Worm (Caenorhabditis elegans): ENCODE data around the gene F15H10.9.

F15H10.9 gene

ce11 chrV:10453466-10453865 lies 39.0 kb upstream of the F15H10.9 start, which contains the start of gene Y32F6A.5:
TSS of gene Y32F6A.5 (minus strand) at chrV:10453605.
- no peak for TF ChIP-seq ZK546.5 (tag; optimal IDR thresholded peaks at IDR 0.05)
- TF ChIP-seq zag-1 (tag; optimal IDR thresholded peaks at IDR 0.05) = no peak
- TF ChIP-seq ceh-9 (tag; optimal IDR thresholded peaks at IDR 0.05) = no peak
- peak; percentile 32 for TF ChIP-seq nfya-1 (tag; optimal IDR thresholded peaks at IDR 0.05; ENCODE audit: insufficient read depth)
- TF ChIP-seq lin-39 (tag; optimal IDR thresholded peaks at IDR 0.05) = no peak

ce11 chrV:10441135-10442024 lies 26.9 kb upstream of the F15H10.9 start, which contains the start of gene pap-1:
TSS of gene pap-1 (plus strand) at chrV:10441974.
- no peak for TF ChIP-seq elt-1 (tag; optimal IDR thresholded peaks at IDR 0.05)
- no peak for TF ChIP-seq mml-1 (tag; optimal IDR thresholded peaks at IDR 0.05)
- TF ChIP-seq sea-2 (GFP tag; optimal IDR thresholded peaks at IDR 0.05) = no peak
- TF ChIP-seq ztf-11 (tag; optimal IDR thresholded peaks at IDR 0.05) = no peak
- TF ChIP-seq lin-15B (tag; optimal IDR thresholded peaks at IDR 0.05) = peak; percentile 1
- no peak for TF ChIP-seq nhr-67 (tag; optimal IDR thresholded peaks at IDR 0.05)
- no peak for TF ChIP-seq daf-12 (tag; optimal IDR thresholded peaks at IDR 0.05)
- TF ChIP-seq nfya-1 (tag; optimal IDR thresholded peaks at IDR 0.05; ENCODE audit: insufficient read depth) = peak; percentile 49
- peak; percentile 21 for TF ChIP-seq elt-2 (tag; optimal IDR thresholded peaks at IDR 0.05)
- TF ChIP-seq nhr-77 (tag; optimal IDR thresholded peaks at IDR 0.05) = no peak
- peak; percentile 15 for TF ChIP-seq nhr-43 (tag; optimal IDR thresholded peaks at IDR 0.05; ENCODE audit: poor library complexity, severe bottlenecking)
- peak; percentile 76 for TF ChIP-seq ceh-28 (tag; optimal IDR thresholded peaks at IDR 0.05)
- TF ChIP-seq pha-4 (tag; optimal IDR thresholded peaks at IDR 0.05) = peak; percentile 3
- peak; percentile 60 for TF ChIP-seq hmg-11 (tag; optimal IDR thresholded peaks at IDR 0.05)
- TF ChIP-seq snpc-4 (tag; optimal IDR thresholded peaks at IDR 0.05) = no peak

- no peak for TF ChIP-seq ztf-11 (tag; optimal IDR thresholded peaks at IDR 0.05)
- no peak for TF ChIP-seq lin-39 (tag; optimal IDR thresholded peaks at IDR 0.05)
- TF ChIP-seq elt-3 (tag; optimal IDR thresholded peaks at IDR 0.05) = no peak
- no peak for TF ChIP-seq pqm-1 (tag; optimal IDR thresholded peaks at IDR 0.05)
- no peak for TF ChIP-seq hmg-11 (tag; optimal IDR thresholded peaks at IDR 0.05)
- no peak for TF ChIP-seq nhr-67 (tag; optimal IDR thresholded peaks at IDR 0.05)
- no peak for TF ChIP-seq aly-2 (tag; optimal IDR thresholded peaks at IDR 0.05)
- no peak for TF ChIP-seq ztf-4 (tag; optimal IDR thresholded peaks at IDR 0.05)
Measured at ce11 chrV:10440723-10441122, 26.2 kb upstream of the F15H10.9 start, which contains the start of gene snf-10. TSS of gene snf-10 (minus strand) at chrV:10440823.

DNA sequence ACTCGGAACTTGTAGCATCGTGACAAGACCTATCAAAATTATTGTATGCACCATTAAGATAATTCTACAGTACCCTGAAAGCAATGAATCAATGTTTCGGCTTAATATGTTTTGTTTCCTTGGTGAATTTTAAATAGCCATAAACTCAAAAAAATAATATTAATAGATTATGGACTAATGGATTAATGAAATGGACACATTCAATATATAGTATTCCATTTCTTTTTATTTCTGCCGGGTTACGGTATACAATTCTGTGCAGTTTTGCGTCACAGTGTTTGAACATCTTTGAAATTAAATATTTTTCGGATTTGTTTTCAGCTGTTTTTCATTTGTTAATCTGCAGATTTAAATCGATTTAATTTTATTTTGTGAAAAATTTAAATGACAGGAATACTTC lies 22.1 kb upstream of the F15H10.9 start, which contains the start of gene set-22:
Gene set-22, plus strand, starts transcription at position 301 of the 400 bp plus-strand sequence.
- TF ChIP-seq nhr-23 (tag; optimal IDR thresholded peaks at IDR 0.05) = no peak
- no peak for TF ChIP-seq fkh-10 (GFP tag; optimal IDR thresholded peaks at IDR 0.05)
- no peak for TF ChIP-seq ZK546.5 (tag; optimal IDR thresholded peaks at IDR 0.05)
- no peak for TF ChIP-seq ceh-82 (tag; optimal IDR thresholded peaks at IDR 0.05)
- no peak for TF ChIP-seq ztf-11 (tag; optimal IDR thresholded peaks at IDR 0.05)
- TF ChIP-seq elt-1 (tag; optimal IDR thresholded peaks at IDR 0.05) = no peak
- TF ChIP-seq elt-3 (tag; optimal IDR thresholded peaks at IDR 0.05) = no peak
- no peak for TF ChIP-seq nhr-28 (tag; optimal IDR thresholded peaks at IDR 0.05)
- TF ChIP-seq ama-1 (optimal IDR thresholded peaks at IDR 0.05) = no peak
- no peak for TF ChIP-seq fos-1 (tag; optimal IDR thresholded peaks at IDR 0.05)
- TF ChIP-seq jun-1 (tag; optimal IDR thresholded peaks at IDR 0.05) = no peak
- TF ChIP-seq lsy-12 (tag; optimal IDR thresholded peaks at IDR 0.05) = no peak
- no peak for TF ChIP-seq mdl-1 (tag; optimal IDR thresholded peaks at IDR 0.05)
- TF ChIP-seq lin-15B (tag; optimal IDR thresholded peaks at IDR 0.05) = no peak
- TF ChIP-seq egl-5 (tag; optimal IDR thresholded peaks at IDR 0.05) = no peak
- no peak for TF ChIP-seq nhr-237 (tag; optimal IDR thresholded peaks at IDR 0.05)
- no peak for TF ChIP-seq ceh-16 (tag; optimal IDR thresholded peaks at IDR 0.05)
- no peak for TF ChIP-seq unc-39 (tag; optimal IDR thresholded peaks at IDR 0.05)
- TF ChIP-seq ceh-28 (tag; optimal IDR thresholded peaks at IDR 0.05) = no peak
